Worm (Caenorhabditis elegans): Measurements from ENCODE around the gene vars-1.

DNA sequence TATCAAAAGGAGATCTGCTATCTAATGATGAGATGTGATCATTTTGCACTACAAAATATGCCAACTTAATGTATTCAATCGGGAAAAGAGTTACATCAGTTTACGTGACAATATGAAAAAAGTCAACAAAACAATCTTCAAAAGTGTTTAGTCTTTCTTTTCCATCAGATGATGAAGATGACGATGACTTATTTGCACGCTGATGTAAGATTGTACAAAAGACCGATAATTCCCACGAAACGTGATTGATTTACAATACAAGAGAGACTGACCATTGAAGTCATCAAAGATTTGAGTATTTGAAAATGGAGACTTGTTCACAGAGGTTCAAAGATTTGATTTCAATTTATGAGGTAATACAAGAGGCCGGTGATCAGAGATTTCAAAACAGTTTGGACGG, 6.0 kb upstream of the vars-1 start:
- TF ChIP-seq lin-39 (tag; optimal IDR thresholded peaks at IDR 0.05) (no peak), aly-2 (tag; optimal IDR thresholded peaks at IDR 0.05) (no peak), egl-27 (tag; optimal IDR thresholded peaks at IDR 0.05) (no peak), unc-39 (tag; optimal IDR thresholded peaks at IDR 0.05) (no peak), nhr-6 (tag; optimal IDR thresholded peaks at IDR 0.05) (peak; percentile 13), ama-1 (optimal IDR thresholded peaks at IDR 0.05) (no peak), nhr-237 (tag; optimal IDR thresholded peaks at IDR 0.05) (no peak), zag-1 (tag; optimal IDR thresholded peaks at IDR 0.05) (no peak), ztf-1 (GFP tag; conservative IDR thresholded peaks at IDR 0.05) (no peak), nhr-129 (tag; optimal IDR thresholded peaks at IDR 0.05) (peak; percentile 95)

All from whole organism, L2 larva.